Worm (Caenorhabditis elegans) whole organism, young adult: ENCODE data around the gene wht-1.

Experiments used
- B0019.2 ChIP-seq: fragments of 200-800 bp; sonication (Bioruptor generic); conservative IDR thresholded peaks from 2 replicates; pipeline ENCODE4 v1.3.6; 2022; ENCODE audit warnings: missing genetic modification reagents, missing genetic modification characterization, missing compliant biosample characterization
- F33H1.4 ChIP-seq: fragments of 200-800 bp; sonication (Bioruptor generic); IDR thresholded peaks from 2 replicates; pipeline ENCODE4 v1.3.6; 2022; ENCODE audit warnings: missing genetic modification reagents, missing genetic modification characterization, missing compliant biosample characterization
- F39B2.1 ChIP-seq: fragments of 200-800 bp; sonication (Bioruptor generic); IDR thresholded peaks from 2 replicates; pipeline ENCODE4 v1.3.6; 2022; ENCODE audit warnings: missing genetic modification reagents, missing genetic modification characterization, missing compliant biosample characterization
- F55B11.4 ChIP-seq: sonication (generic microtip); optimal IDR thresholded peaks from 2 replicates; lab custom pipeline; 2016; ENCODE audit warnings: missing compliant biosample characterization, missing genetic modification characterization, borderline replicate concordance; ENCODE audit not compliant: insufficient read depth
- F57C9.4 ChIP-seq: sonication (generic microtip); optimal IDR thresholded peaks from 2 replicates; lab custom pipeline; 2017; ENCODE audit warnings: mild to moderate bottlenecking, missing genetic modification characterization, missing compliant biosample characterization
- K11D2.4 ChIP-seq: fragments of 200-800 bp; sonication (Bioruptor generic); IDR thresholded peaks from 2 replicates; pipeline ENCODE4 v1.3.6; 2022; ENCODE audit warnings: missing genetic modification reagents, missing genetic modification characterization, missing compliant biosample characterization
- T26A5.8 ChIP-seq: sonication (generic microtip); optimal IDR thresholded peaks from 2 replicates; lab custom pipeline; 2016; ENCODE audit warnings: missing genetic modification characterization, missing compliant biosample characterization
- Y53F4B.3 ChIP-seq: fragments of 200-800 bp; sonication (Bioruptor generic); IDR thresholded peaks from 2 replicates; pipeline ENCODE4 v1.3.6; 2022; ENCODE audit warnings: missing genetic modification reagents, missing genetic modification characterization, missing compliant biosample characterization
- Y56A3A.18 ChIP-seq: fragments of 200-800 bp; sonication (Bioruptor generic); IDR thresholded peaks from 2 replicates; pipeline ENCODE4 v1.3.6; 2022; ENCODE audit warnings: missing genetic modification reagents, missing genetic modification characterization, missing compliant biosample characterization
- Y79H2A.3 ChIP-seq: fragments of 200-800 bp; sonication (Bioruptor generic); conservative IDR thresholded peaks from 2 replicates; pipeline ENCODE4 v1.3.6; 2022; ENCODE audit warnings: missing genetic modification reagents, missing genetic modification characterization, missing compliant biosample characterization
- ZK185.1 ChIP-seq: sonication (generic microtip); optimal IDR thresholded peaks from 2 replicates; lab custom pipeline; 2016; ENCODE audit warnings: mild to moderate bottlenecking, missing genetic modification characterization, missing compliant biosample characterization; ENCODE audit not compliant: poor library complexity, severe bottlenecking
- ama-1 ChIP-seq, 3 experiments: fragments of 150-350 bp in 1 of 3; sonication (generic microtip) in 2 of 3; optimal IDR thresholded peaks; 2 replicates each; lab custom pipeline; 2014 to 2018; ENCODE audit warnings: missing biosample characterization in 2 of 3, missing genetic modification characterization in 2 of 3, missing genetic modification reagents in 2 of 3
- aptf-2 ChIP-seq: fragments of 200-800 bp; sonication (Bioruptor generic); conservative IDR thresholded peaks from 2 replicates; pipeline ENCODE4 v1.3.6; 2022; ENCODE audit warnings: missing genetic modification reagents, missing genetic modification characterization, missing compliant biosample characterization
- ceh-27 ChIP-seq: fragments of 200-800 bp; sonication (Bioruptor generic); optimal IDR thresholded peaks from 2 replicates; lab custom pipeline; 2018; ENCODE audit warnings: mild to moderate bottlenecking, missing genetic modification characterization, moderate library complexity, missing compliant biosample characterization
- chd-7 ChIP-seq: sonication (generic microtip); optimal IDR thresholded peaks from 2 replicates; lab custom pipeline; 2016; ENCODE audit warnings: mild to moderate bottlenecking, missing genetic modification characterization, moderate library complexity, missing compliant biosample characterization
- egl-44 ChIP-seq: fragments of 200-800 bp; sonication (Bioruptor generic); IDR thresholded peaks from 2 replicates; pipeline ENCODE4 v1.3.6; 2022; ENCODE audit warnings: missing genetic modification reagents, missing genetic modification characterization, missing compliant biosample characterization
- fkh-3 ChIP-seq: sonication (generic microtip); optimal IDR thresholded peaks from 2 replicates; lab custom pipeline; 2016; ENCODE audit warnings: mild to moderate bottlenecking, missing genetic modification characterization, missing compliant biosample characterization
- hmg-20 ChIP-seq: fragments of 200-800 bp; sonication (Bioruptor generic); IDR thresholded peaks from 2 replicates; pipeline ENCODE4 v1.3.6; 2022; ENCODE audit warnings: missing genetic modification reagents, missing genetic modification characterization, missing compliant biosample characterization
- let-526 ChIP-seq: fragments of 200-800 bp; sonication (Bioruptor generic); IDR thresholded peaks from 2 replicates; pipeline ENCODE4 v1.3.6; 2022; ENCODE audit warnings: missing genetic modification reagents, missing genetic modification characterization, missing compliant biosample characterization
- lin-40 ChIP-seq: sonication (generic microtip); optimal IDR thresholded peaks from 2 replicates; lab custom pipeline; 2016; ENCODE audit warnings: missing genetic modification characterization, mild to moderate bottlenecking, missing compliant biosample characterization, missing genotype, missing genetic modification reagents
- lin-54 ChIP-seq: fragments of 200-800 bp; sonication (Bioruptor generic); optimal IDR thresholded peaks from 2 replicates; lab custom pipeline; 2018; ENCODE audit warnings: mild to moderate bottlenecking, missing genetic modification characterization, missing compliant biosample characterization
- madf-10 ChIP-seq: sonication (generic microtip); optimal IDR thresholded peaks from 2 replicates; lab custom pipeline; 2016; ENCODE audit warnings: mild to moderate bottlenecking, missing genetic modification characterization, missing compliant biosample characterization
- madf-3 ChIP-seq: fragments of 200-800 bp; sonication (Bioruptor generic); IDR thresholded peaks from 2 replicates; pipeline ENCODE4 v1.3.6; 2022; ENCODE audit warnings: missing genetic modification reagents, missing genetic modification characterization, missing compliant biosample characterization
- madf-6 ChIP-seq: fragments of 200-800 bp; sonication (Bioruptor generic); IDR thresholded peaks from 2 replicates; pipeline ENCODE4 v1.3.6; 2022; ENCODE audit warnings: missing genetic modification reagents, missing genetic modification characterization, missing compliant biosample characterization
- mcd-1 ChIP-seq: fragments of 200-800 bp; sonication (Bioruptor generic); IDR thresholded peaks from 2 replicates; pipeline ENCODE4 v1.3.6; 2022; ENCODE audit warnings: missing genetic modification reagents, missing genetic modification characterization, missing compliant biosample characterization
- nfya-2 ChIP-seq: fragments of 200-800 bp; sonication (Bioruptor generic); IDR thresholded peaks from 2 replicates; pipeline ENCODE4 v1.3.6; 2022; ENCODE audit warnings: missing genetic modification reagents, missing genetic modification characterization, missing compliant biosample characterization
- nhr-27 ChIP-seq: fragments of 200-800 bp; sonication (Bioruptor generic); optimal IDR thresholded peaks from 2 replicates; lab custom pipeline; 2018; ENCODE audit warnings: mild to moderate bottlenecking, missing genetic modification characterization, moderate library complexity, missing compliant biosample characterization
- rec-8 ChIP-seq, 2 experiments: sonication (generic microtip); optimal IDR thresholded peaks; 2 replicates each; lab custom pipeline; 2016; ENCODE audit warnings: mild to moderate bottlenecking in 2 of 2, missing genetic modification characterization in 2 of 2, missing genetic modification reagents in 2 of 2, missing genotype in 2 of 2, missing biosample characterization in 1 of 2, missing compliant biosample characterization in 1 of 2, moderate library complexity in 1 of 2
- snpc-1.1 ChIP-seq: sonication (generic microtip); optimal IDR thresholded peaks from 2 replicates; lab custom pipeline; 2017; ENCODE audit warnings: missing genetic modification characterization, mild to moderate bottlenecking, missing compliant biosample characterization, antibody characterized with exemption, moderate library complexity, missing genotype, missing genetic modification reagents; ENCODE audit not compliant: insufficient read depth
- snpc-4 ChIP-seq, 5 experiments: fragments of 150-350 bp in 1 of 5; sonication (generic microtip) in 4 of 5; optimal IDR thresholded peaks; 2 replicates each; lab custom pipeline; 2014 to 2018; ENCODE audit warnings: missing genetic modification characterization in 5 of 5, missing biosample characterization in 3 of 5, antibody characterized with exemption in 2 of 5, mild to moderate bottlenecking in 2 of 5, missing compliant biosample characterization in 2 of 5, missing genotype in 2 of 5, moderate library complexity in 2 of 5, missing genetic modification reagents in 1 of 5
- tbp1 ChIP-seq: fragments of 200-800 bp; sonication (Bioruptor generic); optimal IDR thresholded peaks from 2 replicates; lab custom pipeline; 2018; ENCODE audit warnings: mild to moderate bottlenecking, missing genetic modification characterization, missing compliant biosample characterization
- tlf-1 ChIP-seq: fragments of 200-800 bp; sonication (Bioruptor generic); optimal IDR thresholded peaks from 2 replicates; lab custom pipeline; 2018; ENCODE audit warnings: mild to moderate bottlenecking, missing genetic modification characterization, missing compliant biosample characterization
- ztf-18 ChIP-seq: sonication (generic microtip); optimal IDR thresholded peaks from 2 replicates; lab custom pipeline; 2016; ENCODE audit warnings: missing genotype, mild to moderate bottlenecking, missing genetic modification characterization, missing compliant biosample characterization
- ztf-22 ChIP-seq: fragments of 200-800 bp; sonication (Bioruptor generic); optimal IDR thresholded peaks from 2 replicates; lab custom pipeline; 2018; ENCODE audit warnings: mild to moderate bottlenecking, missing genetic modification characterization, moderate library complexity, missing compliant biosample characterization
- ztf-25 ChIP-seq: fragments of 200-800 bp; sonication (Bioruptor generic); IDR thresholded peaks from 2 replicates; pipeline ENCODE4 v1.3.6; 2022; ENCODE audit warnings: missing genetic modification reagents, missing genetic modification characterization, missing compliant biosample characterization
- ztf-28 ChIP-seq: fragments of 200-800 bp; sonication (Bioruptor generic); IDR thresholded peaks from 2 replicates; pipeline ENCODE4 v1.3.6; 2022; ENCODE audit warnings: missing genetic modification reagents, missing genetic modification characterization, missing compliant biosample characterization

Gene wht-1

ce11 chrIII:6116281-6116886 lies 28.8 kb upstream of the wht-1 start, which contains the start of gene nmt-1 (continued):
- peak; percentile 25 for TF ChIP-seq snpc-1.1 (tag; lab: Kevin White, UChicago)
- peak; percentile 16 for TF ChIP-seq ceh-27
- peak; percentile 54; the same call in 1 of the 2 replicates for TF ChIP-seq madf-6 (GFP tag; lab: Robert Waterston, UW)
- no peak for TF ChIP-seq nhr-27 (tag; lab: Kevin White, UChicago)
- no peak for TF ChIP-seq snpc-4 (GFP tag; optimal IDR thresholded peaks at IDR 0.05; lab: Kevin White, UChicago)
- TF ChIP-seq snpc-4 (tag; optimal IDR thresholded peaks at IDR 0.05; lab: Kevin White, UChicago), result no peak
- peak; percentile 31 for TF ChIP-seq F33H1.4 (GFP tag; lab: Robert Waterston, UW)
- TF ChIP-seq nfya-2 (GFP tag; lab: Robert Waterston, UW), result no peak

DNA sequence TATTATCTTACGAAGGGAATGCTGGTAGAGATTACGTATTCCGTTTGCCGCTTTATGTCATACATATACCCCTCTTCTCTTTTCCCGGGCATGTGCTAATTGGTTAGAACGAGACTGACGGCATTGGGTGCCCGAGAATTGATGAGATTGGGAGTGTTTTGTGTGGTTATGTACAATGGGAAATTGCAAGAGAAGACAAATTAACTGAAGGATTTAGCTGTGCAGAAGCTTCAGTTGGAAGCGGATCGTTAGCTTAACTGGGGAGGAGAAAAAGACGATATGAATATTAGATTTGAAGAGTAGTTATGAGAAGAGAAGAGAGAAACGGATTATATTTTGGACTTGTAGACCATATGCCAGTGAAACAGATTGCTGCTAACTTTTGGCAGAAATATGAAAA lies 22.6 kb upstream of the wht-1 start:
- TF ChIP-seq lin-54 (GFP tag; lab: Kevin White, UChicago) (no peak), ztf-28 (GFP tag; lab: Robert Waterston, UW) (no peak), T26A5.8 (tag; lab: Kevin White, UChicago) (no peak), F39B2.1 (GFP tag; lab: Robert Waterston, UW) (no peak), madf-3 (no peak), hmg-20 (GFP tag; lab: Robert Waterston, UW) (no peak), let-526 (GFP tag; lab: Robert Waterston, UW) (no peak), B0019.2 (GFP tag; lab: Robert Waterston, UW) (no peak), Y53F4B.3 (no peak)

DNA sequence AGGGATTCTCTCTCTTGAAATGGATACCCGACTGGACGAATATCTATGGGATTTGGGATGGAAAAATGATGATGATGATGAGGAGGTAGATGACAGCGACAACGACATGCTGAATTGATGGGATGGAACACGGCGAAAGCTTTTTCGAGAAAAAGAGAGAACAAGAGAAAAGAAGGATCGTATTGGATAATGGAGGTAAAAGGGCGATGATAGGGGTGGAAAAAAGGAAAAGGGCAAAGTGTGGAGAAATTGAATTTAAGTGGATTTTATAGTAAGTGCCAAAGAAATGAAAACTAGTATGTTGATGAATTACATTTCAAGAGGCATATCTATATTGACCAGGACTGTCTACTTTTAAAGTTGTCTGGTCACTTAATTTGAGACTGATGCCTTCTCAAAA lies 18.3 kb upstream of the wht-1 start:
- TF ChIP-seq ztf-22 (GFP tag; lab: Kevin White, UChicago), result no peak
- TF ChIP-seq Y79H2A.3 (GFP tag; lab: Robert Waterston, UW), result no peak
- TF ChIP-seq fkh-3 (tag; lab: Kevin White, UChicago), result no peak
- no peak for TF ChIP-seq F55B11.4
- TF ChIP-seq ZK185.1, result no peak
- no peak for TF ChIP-seq ztf-25
- TF ChIP-seq chd-7 (tag; lab: Kevin White, UChicago), result no peak
- no peak for TF ChIP-seq Y56A3A.18 (GFP tag; lab: Robert Waterston, UW)
- no peak for TF ChIP-seq F39B2.1 (GFP tag; lab: Robert Waterston, UW)
- no peak for TF ChIP-seq K11D2.4 (GFP tag; lab: Robert Waterston, UW)
- no peak for TF ChIP-seq lin-40 (tag; lab: Kevin White, UChicago)
- TF ChIP-seq tlf-1, result no peak
- TF ChIP-seq, all 124 proteins: peak for 0

- TF ChIP-seq F39B2.1 (GFP tag; lab: Robert Waterston, UW) (no peak), ZK185.1 (no peak), rec-8 (tag; optimal IDR thresholded peaks at IDR 0.05; lab: Kevin White, UChicago) (no peak), madf-6 (GFP tag; lab: Robert Waterston, UW) (no peak), nfya-2 (GFP tag; lab: Robert Waterston, UW) (no peak), egl-44 (GFP tag; lab: Robert Waterston, UW) (no peak), ama-1 (optimal IDR thresholded peaks at IDR 0.05; lab: Kevin White, UChicago) (no peak), ama-1 (GFP tag; optimal IDR thresholded peaks at IDR 0.05; lab: Kevin White, UChicago) (no peak), F57C9.4 (no peak), ztf-18 (tag; lab: Kevin White, UChicago) (no peak), tbp1 (GFP tag; lab: Kevin White, UChicago) (no peak), F33H1.4 (GFP tag; lab: Robert Waterston, UW) (no peak), madf-10 (tag; lab: Kevin White, UChicago) (no peak), mcd-1 (GFP tag; lab: Robert Waterston, UW) (no peak), aptf-2 (GFP tag; lab: Robert Waterston, UW) (no peak)
Measured at ce11 chrIII:6102762-6103161, 15.2 kb upstream of the wht-1 start, which contains the start of gene C05D10.4. Gene C05D10.4 (minus strand): TSS chrIII:6102862.
